Fruit fly (Drosophila melanogaster) ovary, adult (tissue): ENCODE data around the gene Sbp2.

Experiments used
- CG17801 ChIP-seq: fragments of 200-800 bp; optimal IDR thresholded peaks from 2 replicates; lab custom pipeline; 2019; ENCODE audit warnings: missing biosample characterization, mild to moderate bottlenecking, missing genetic modification characterization, moderate library complexity; ENCODE audit not compliant: partially characterized antibody

The Sbp2 gene

DNA sequence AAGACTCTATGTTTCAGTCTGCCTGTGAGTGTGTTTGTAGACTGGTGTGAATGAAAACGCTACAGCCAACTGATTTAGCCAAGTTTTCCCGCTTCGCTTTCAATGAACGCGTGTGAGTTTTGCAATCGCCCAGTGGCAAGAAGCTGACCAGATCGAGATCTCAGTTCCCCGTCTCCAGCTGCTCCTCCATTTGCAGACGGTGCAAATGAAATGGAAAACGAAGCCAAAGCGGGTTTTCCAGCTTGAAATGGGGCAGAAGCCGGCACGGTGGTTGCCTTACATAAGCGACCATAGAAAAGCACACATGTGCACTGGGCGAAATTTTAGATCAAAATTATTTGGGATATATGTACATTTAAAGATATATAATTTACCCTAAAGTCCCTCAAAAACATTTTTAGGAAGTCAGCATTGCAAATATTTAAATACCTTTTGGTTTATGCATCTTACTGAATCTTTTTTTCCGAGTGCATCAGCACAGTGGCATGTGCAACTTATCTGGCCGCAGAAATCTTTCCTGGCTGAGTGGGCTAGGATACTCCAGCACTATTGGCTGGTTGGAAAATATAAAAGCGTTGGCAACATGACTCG lies 15.1 kb downstream of the Sbp2 start, which contains the start of gene CG43059:
Gene CG43059 (minus strand): TSS at position 51 of the 591 bp plus-strand sequence.
- TF ChIP-seq CG17801 = no peak

DNA sequence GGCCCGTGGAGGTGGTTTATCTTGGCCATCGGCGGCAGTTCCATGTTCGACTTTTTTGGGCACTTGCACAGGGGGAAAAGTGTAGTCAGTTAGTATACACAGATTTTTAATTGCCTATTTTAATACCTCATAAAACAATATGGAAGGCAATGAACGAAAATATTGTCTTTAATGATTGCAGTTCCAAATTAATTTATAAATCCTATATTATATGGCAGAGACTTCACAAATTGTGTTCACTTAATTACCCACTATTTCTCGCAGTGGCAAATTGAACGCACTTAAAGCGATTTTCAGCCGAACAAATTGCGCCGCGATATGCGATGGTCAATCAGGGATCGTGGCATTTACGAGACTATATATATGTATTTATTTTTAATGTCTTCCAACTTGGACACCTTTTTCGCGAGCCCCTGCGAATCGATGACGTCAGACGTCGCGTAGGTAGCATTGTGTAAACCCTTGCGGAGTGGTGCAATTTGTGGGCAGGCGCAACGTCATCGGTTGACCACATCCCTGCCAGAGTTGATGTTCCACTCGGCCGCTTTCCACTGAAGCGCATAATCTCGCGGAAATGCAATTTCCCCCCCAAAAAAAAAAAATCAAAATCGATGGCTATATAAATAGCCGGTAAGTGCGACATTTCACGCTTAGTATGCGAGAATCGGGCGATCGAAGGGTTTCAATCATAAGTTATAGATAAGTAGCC lies 16.3 kb downstream of the Sbp2 start, which contains the start of gene CG13670:
Gene CG13670 (plus strand): TSS at position 659 of the 709 bp plus-strand sequence.
- TF ChIP-seq CG17801 = no peak

dm6 chr3L:8323817-8324216 lies 19.9 kb downstream of the Sbp2 start:
- no peak for TF ChIP-seq CG17801

DNA sequence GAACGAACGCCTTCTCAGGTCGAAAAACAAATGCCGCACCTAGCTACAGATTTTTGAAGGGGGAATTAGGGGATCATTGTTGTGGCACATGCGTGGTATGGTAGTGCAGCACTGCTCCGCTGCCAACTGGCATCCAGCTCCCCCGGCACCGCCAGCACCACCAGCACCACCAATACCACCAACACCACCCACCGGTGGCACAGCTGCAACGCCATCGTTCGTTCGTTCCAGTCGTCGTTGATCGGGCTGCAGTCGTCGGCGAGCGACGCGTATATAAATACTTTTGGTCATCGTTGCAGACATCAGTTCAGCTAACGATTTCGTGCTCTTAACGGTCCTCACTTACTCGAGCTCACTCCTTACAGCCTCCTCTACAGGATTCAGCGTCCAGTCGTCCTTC lies 21.6 kb downstream of the Sbp2 start, which contains the start of gene CG34461:
Gene CG34461 (plus strand): TSS at position 301 of the 400 bp plus-strand sequence.
- TF ChIP-seq CG17801 = no peak

DNA sequence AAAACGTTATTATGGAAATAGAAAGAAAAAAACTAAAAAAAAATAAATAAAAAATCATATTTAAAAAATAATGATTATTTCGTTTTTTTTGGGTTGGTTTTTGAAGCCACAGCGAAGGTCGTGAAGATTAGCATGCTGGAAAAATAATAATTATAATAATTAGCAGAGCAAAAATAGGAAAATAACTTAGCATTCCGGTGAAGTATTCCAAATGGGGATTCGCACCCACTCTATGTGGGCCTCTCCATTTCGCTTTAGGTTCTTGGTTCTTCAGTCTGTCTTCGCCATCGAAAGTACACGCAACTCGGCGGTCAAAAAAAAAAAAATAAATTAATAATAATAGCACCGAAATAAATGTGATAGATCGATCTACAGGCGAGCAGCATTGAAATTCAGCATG lies 24.3 kb downstream of the Sbp2 start, which contains the start of gene CG34462:
Gene CG34462 (plus strand): TSS at position 301 of the 400 bp plus-strand sequence.
- no peak for TF ChIP-seq CG17801

DNA sequence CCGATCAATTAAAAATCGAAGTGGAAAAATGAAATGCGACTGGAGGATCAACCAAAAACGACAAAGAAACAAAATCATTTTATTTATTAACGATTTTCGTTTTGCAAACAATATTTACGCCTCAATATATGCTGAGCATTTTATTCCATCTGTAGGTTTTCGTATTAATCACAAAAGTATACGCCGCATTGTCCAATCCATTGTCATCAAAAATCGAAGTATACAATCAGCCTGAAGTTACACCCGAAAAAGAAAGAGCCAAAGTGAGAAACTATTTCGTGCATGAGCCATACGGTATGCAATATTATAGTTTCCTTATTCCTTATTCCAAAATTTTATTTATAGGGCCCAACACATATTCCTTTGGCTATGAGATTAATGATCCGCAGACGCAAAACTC lies 25.0 kb downstream of the Sbp2 start:
- TF ChIP-seq CG17801 = no peak

dm6 chr3L:8331414-8331813 lies 27.5 kb downstream of the Sbp2 start:
- no peak for TF ChIP-seq CG17801

DNA sequence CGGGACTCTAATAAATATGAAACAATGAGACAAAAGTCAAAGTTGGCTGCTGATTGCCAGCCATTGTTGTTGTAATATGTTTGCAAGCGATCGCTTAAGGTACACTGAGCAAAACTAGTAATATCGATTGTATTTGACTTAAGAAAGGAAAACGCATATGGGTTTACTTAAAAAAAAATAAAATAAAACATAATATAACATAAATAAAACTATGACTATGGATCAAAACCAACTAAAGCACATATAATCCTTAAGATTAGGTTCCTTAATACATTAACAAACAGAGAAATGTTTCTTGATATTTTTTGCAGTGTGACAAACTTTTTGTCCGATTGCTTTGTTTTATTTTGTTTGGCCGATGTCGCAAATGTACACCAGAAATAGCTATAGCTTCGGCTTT lies 29.6 kb downstream of the Sbp2 start:
- TF ChIP-seq CG17801 = no peak

dm6 chr3L:8334338-8334737 lies 30.4 kb downstream of the Sbp2 start:
- TF ChIP-seq CG17801 = no peak

- no peak for TF ChIP-seq CG17801
Observed at dm6 chr3L:8336372-8336771, 32.4 kb downstream of the Sbp2 start, which contains the start of gene Cpr66Cb. Gene Cpr66Cb, plus strand, starts transcription at chr3L:8336672.

DNA sequence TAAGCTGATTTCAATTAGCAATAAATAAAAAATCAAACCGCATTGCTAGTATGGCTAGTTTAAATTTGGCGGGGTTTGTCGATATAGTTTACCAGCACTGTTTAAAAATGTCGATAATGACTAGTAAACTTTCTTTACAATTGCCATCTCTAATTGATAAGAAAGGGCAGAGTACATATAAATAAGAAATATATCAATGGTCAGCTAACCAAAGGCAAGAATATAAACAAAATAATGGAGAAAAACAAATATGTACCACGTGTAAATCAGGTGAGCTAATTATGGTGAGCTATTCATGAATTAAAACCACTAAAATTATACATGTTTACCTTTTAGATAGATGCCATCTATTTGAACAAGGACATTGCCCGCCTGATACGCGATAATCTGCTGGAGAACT lies 35.0 kb downstream of the Sbp2 start, which contains the start of gene Pex2:
Gene Pex2 (plus strand): TSS at position 131 of the 400 bp plus-strand sequence.
- TF ChIP-seq CG17801 = peak; percentile 56

DNA sequence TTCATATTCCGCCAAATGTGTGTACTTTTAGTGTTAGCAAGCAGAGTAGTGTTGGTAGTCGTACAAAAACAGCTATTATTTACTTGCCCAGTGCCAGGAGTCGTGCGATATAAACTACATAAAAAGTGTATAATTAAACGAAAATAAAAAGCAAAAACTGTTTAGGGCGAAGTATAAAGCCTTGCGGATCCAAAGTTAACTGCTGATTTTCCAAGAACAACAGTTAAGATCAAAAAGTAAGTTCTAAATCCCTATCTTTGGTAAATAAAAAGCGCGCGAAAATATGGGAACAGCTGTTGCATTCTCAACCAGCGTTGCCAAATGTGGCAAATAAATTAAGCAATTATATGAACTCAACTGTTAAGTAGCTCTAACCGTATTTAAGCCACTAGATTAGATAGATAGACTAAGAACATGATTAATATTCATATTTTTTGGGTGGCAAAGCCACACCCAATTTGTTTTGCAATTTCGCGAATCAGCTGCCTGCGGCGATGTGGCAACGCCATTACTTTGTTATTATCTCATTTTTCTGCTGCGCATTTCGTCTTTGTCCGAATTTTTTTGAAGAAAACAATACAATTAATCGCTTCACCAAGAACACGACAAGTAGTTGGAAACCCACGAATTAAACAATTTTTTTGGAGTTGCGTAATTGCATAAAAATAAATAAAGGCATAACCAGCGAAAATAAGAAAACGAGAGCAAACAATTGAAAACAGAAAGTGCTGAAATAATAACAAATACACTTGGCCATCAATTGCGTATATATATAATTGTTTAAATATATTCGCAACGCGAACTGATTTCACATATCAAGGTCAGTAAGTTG lies 36.5 kb downstream of the Sbp2 start, which contains the start of the genes Prim1 and CG7083:
Gene Prim1 (plus strand): TSS at position 51 of the 832 bp plus-strand sequence.
Gene CG7083 (plus strand): TSS at position 522 of the 832 bp plus-strand sequence.
- peak; percentile 52 for TF ChIP-seq CG17801

DNA sequence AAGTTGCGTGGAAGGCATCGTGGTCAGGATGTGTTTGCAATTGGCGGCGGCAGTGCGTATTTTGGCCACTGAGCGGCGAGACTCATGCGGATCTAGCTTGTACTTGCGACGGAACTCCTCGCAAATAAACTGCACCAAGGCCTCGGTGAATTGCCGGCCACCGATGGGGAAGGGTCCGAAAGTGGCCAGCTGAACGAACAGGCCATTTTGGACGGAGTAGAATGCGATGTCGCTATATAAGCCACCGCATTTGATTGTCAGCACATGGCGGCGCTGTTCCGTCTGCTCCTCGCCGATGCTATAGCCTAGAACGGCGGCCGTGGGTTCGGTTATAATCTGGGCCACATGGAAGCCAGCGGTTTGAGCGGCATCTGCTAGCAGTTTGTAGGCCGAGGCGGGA lies 41.2 kb downstream of the Sbp2 start:
- TF ChIP-seq CG17801 = no peak

- peak; percentile 82 for TF ChIP-seq CG17801
Observed at dm6 chr3L:8346100-8346980, 42.4 kb downstream of the Sbp2 start, which contains the start of the genes CG7182 and GAPcenA. Gene CG7182, minus strand, starts transcription at chr3L:8346382. Gene GAPcenA, plus strand, starts transcription at chr3L:8346561.

- TF ChIP-seq CG17801 = no peak
Observed at dm6 chr3L:8347346-8347745, 43.4 kb downstream of the Sbp2 start.
